Worm (Caenorhabditis elegans): Measurements from ENCODE around the gene C06E1.1.
A peak's percentile ranks its signal among the peaks of the same experiment; 100 is the strongest.

The C06E1.1 gene

ce11 chrIII:8564372-8564771 is 41.3 kb upstream of the C06E1.1 start:
- TF ChIP-seq pha-4 (tag; optimal IDR thresholded peaks at IDR 0.05): no peak
- TF ChIP-seq ama-1 (optimal IDR thresholded peaks at IDR 0.05): no peak
- no peak for TF ChIP-seq ama-1 (GFP tag; optimal IDR thresholded peaks at IDR 0.05)

DNA sequence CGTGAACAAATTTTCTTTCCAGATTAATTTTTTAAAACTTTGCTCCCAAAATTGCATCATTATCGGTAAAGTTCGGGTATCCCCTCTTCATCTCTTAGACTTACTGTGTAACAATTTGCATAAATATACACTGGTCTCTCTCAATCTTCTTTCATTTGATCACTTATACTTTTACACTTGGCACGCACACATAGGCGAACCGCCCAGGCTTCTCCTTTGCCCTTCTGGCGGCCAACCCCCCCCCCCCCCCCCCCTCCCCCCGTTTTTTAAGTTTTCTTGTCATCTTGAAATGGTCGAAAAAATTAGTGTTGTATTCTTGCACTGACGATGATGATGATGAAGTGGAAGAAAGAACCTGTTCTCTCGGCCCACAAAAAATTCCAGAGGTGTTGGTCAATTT is 35.3 kb upstream of the C06E1.1 start:
- TF ChIP-seq pbrm-1 (GFP tag; IDR thresholded peaks at IDR 0.05): no peak
- no peak for TF ChIP-seq hlh-26 (GFP tag; conservative IDR thresholded peaks at IDR 0.05)
- TF ChIP-seq egrh-3 (GFP tag; IDR thresholded peaks at IDR 0.05): peak; percentile 72; the same call in 1 of the 2 replicates

DNA sequence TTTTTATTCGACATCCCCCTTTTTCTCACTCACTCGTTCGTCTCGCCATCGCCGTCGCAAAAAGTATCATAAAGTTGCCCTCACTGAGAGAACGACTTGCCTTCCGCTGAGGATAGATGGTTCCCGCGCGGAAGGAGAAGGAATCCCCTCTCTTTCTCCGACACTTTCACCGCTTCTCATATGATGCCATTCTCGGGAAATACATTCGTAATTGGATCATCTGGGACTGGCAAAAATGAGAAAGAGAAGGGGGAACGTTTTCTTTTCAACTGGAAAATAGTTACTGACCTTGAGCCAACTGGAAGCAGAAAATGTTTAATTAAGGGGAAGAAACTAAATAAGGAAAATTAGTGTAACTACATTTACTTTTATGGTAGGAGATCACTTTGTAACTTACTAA is 33.8 kb upstream of the C06E1.1 start:
- TF ChIP-seq rpc-1 (optimal IDR thresholded peaks at IDR 0.05) (no peak), rpc-1 (tag; optimal IDR thresholded peaks at IDR 0.05) (no peak), efl-1 (GFP tag; optimal IDR thresholded peaks at IDR 0.05) (no peak), tlf-1 (GFP tag; optimal IDR thresholded peaks at IDR 0.05) (no peak), B0035.1 (tag; optimal IDR thresholded peaks at IDR 0.05) (no peak), hlh-26 (GFP tag; conservative IDR thresholded peaks at IDR 0.05) (no peak), snpc-1.1 (tag; optimal IDR thresholded peaks at IDR 0.05; ENCODE audit: insufficient read depth) (no peak), dox-1 (GFP tag; IDR thresholded peaks at IDR 0.05) (no peak)

DNA sequence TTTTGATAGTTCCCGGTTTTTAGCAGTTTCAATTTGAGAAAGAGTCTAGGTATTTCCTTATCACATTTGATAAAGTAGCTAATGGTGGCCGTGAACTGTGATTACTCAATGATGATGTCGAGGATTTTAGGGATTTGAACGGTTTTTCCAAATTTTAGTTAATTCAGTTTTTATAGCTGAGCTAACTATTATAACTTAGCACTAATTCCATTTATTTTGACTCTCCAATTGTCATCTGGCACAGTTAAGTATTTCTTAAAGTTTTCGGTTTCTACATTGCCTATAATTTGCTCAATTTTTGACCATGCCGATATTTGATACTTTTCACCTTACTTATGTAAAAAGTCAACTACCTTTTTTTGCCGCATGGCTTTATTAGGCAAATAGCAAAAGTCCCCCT is 32.3 kb upstream of the C06E1.1 start:
- TF ChIP-seq pbrm-1 (GFP tag; IDR thresholded peaks at IDR 0.05) (no peak), hmg-20 (GFP tag; IDR thresholded peaks at IDR 0.05) (no peak), zim-3 (tag; optimal IDR thresholded peaks at IDR 0.05) (no peak), Y67H2A.10 (GFP tag; conservative IDR thresholded peaks at IDR 0.05) (no peak), attf-3 (GFP tag; conservative IDR thresholded peaks at IDR 0.05) (no peak), madf-8 (GFP tag; conservative IDR thresholded peaks at IDR 0.05) (no peak), T26A5.8 (tag; optimal IDR thresholded peaks at IDR 0.05) (no peak), mes-4 (tag; optimal IDR thresholded peaks at IDR 0.05) (no peak), F23B12.7 (tag; optimal IDR thresholded peaks at IDR 0.05; ENCODE audit: insufficient read depth) (no peak), let-526 (GFP tag; IDR thresholded peaks at IDR 0.05) (no peak), Y56A3A.18 (GFP tag; IDR thresholded peaks at IDR 0.05) (no peak), ccch-3 (GFP tag; optimal IDR thresholded peaks at IDR 0.05) (no peak), F57A8.1 (GFP tag; optimal IDR thresholded peaks at IDR 0.05) (no peak), ztf-3 (GFP tag; optimal IDR thresholded peaks at IDR 0.05) (no peak), bed-1 (GFP tag; IDR thresholded peaks at IDR 0.05) (no peak), dpl-1 (GFP tag; optimal IDR thresholded peaks at IDR 0.05) (no peak), sea-2 (GFP tag; IDR thresholded peaks at IDR 0.05) (no peak), bed-2 (GFP tag; IDR thresholded peaks at IDR 0.05) (no peak)

DNA sequence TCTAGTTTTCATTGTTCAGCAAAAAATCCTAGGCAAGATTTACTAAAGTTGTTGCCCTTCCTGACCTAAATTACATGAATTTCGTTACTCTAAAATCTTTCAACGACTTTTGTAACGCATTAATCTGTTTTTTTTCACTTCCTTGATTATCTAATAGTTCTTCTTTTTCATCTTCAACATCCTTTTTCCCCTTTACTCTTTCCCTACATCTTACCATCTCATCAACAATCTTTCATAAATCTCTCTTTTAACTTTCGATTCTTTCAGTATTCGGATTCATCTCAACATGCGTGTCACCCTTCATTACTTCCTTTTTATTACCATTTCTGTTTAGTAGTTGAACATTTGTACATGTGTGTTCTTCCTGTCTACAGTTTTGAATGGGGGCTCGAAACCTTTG is 31.8 kb upstream of the C06E1.1 start:
- TF ChIP-seq ztf-22 (GFP tag; optimal IDR thresholded peaks at IDR 0.05) (no peak), F57A8.1 (GFP tag; optimal IDR thresholded peaks at IDR 0.05) (no peak), bed-2 (GFP tag; IDR thresholded peaks at IDR 0.05) (no peak), egl-44 (GFP tag; IDR thresholded peaks at IDR 0.05) (no peak), D2030.7 (GFP tag; IDR thresholded peaks at IDR 0.05) (no peak), rcor-1 (GFP tag; IDR thresholded peaks at IDR 0.05) (no peak)
